Worm (Caenorhabditis elegans) whole organism, L1 larva: Measurements from ENCODE around the gene nas-22.

Experiments
- C34B4.2 ChIP-seq: sonication (generic microtip); optimal IDR thresholded peaks from 2 replicates; lab custom pipeline; 2017; ENCODE audit warnings: mild to moderate bottlenecking, missing genetic modification characterization, missing compliant biosample characterization
- ama-1 ChIP-seq: fragments of 150-350 bp; optimal IDR thresholded peaks from 2 replicates; lab custom pipeline; 2014
- blmp-1 ChIP-seq: fragments of 150-350 bp; optimal IDR thresholded peaks from 2 replicates; lab custom pipeline; 2014; ENCODE audit warnings: missing biosample characterization, missing genetic modification characterization
- ceh-82 ChIP-seq, 3 experiments: fragments of 150-350 bp in 1 of 3; sonication (generic microtip) in 2 of 3; optimal IDR thresholded peaks; 2 replicates each; lab custom pipeline; 2014 to 2017; ENCODE audit warnings: missing biosample characterization in 3 of 3, missing genetic modification characterization in 3 of 3
- dpl-1 ChIP-seq, 3 experiments: fragments of 150-350 bp in 2 of 3; sonication (generic microtip) in 1 of 3; optimal IDR thresholded peaks; 2 replicates each; lab custom pipeline; 2014 to 2017; ENCODE audit warnings: missing biosample characterization in 3 of 3, missing genetic modification characterization in 3 of 3, missing genetic modification reagents in 3 of 3
- elt-3 ChIP-seq, 6 experiments: fragments of 150-350 bp in 1 of 6; sonication (generic microtip); optimal IDR thresholded peaks; 2 replicates each; lab custom pipeline; 2017 to 2018; ENCODE audit warnings: missing biosample characterization in 6 of 6, missing genetic modification characterization in 6 of 6, inconsistent platforms in 1 of 6
- mef-2 ChIP-seq: fragments of 150-350 bp; optimal IDR thresholded peaks from 2 replicates; lab custom pipeline; 2014; ENCODE audit warnings: missing biosample characterization, missing genetic modification characterization
- nhr-90 ChIP-seq: sonication (generic microtip); optimal IDR thresholded peaks from 2 replicates; lab custom pipeline; 2016; ENCODE audit warnings: mild to moderate bottlenecking, missing genetic modification characterization, missing compliant biosample characterization; ENCODE audit not compliant: poor library complexity
- skn-1 ChIP-seq: fragments of 150-350 bp; optimal IDR thresholded peaks from 2 replicates; lab custom pipeline; 2014; ENCODE audit warnings: missing biosample characterization, missing genetic modification characterization
- snpc-4 ChIP-seq: fragments of 150-350 bp; optimal IDR thresholded peaks from 2 replicates; lab custom pipeline; 2014; ENCODE audit warnings: missing biosample characterization, missing genetic modification characterization
- sox-4 ChIP-seq: sonication (generic microtip); optimal IDR thresholded peaks from 2 replicates; lab custom pipeline; 2016; ENCODE audit warnings: missing genetic modification characterization, missing compliant biosample characterization
- ztf-11 ChIP-seq, 2 experiments: sonication (generic microtip); optimal IDR thresholded peaks; 2 replicates each; lab custom pipeline; 2016 to 2017; ENCODE audit warnings: missing genetic modification characterization in 2 of 2, missing biosample characterization in 1 of 2, missing compliant biosample characterization in 1 of 2

- no peak for TF ChIP-seq ama-1 (lab: Kevin White, UChicago)
- TF ChIP-seq sox-4 (tag; lab: Kevin White, UChicago), result no peak
- TF ChIP-seq ceh-82 (tag; optimal IDR thresholded peaks at IDR 0.05; lab: Kevin White, UChicago), result no peak
- no peak for TF ChIP-seq blmp-1 (tag; lab: Kevin White, UChicago)
- TF ChIP-seq mef-2 (tag; lab: Kevin White, UChicago), result no peak
- TF ChIP-seq dpl-1 (GFP tag; optimal IDR thresholded peaks at IDR 0.05; lab: Kevin White, UChicago), result no peak
- no peak for TF ChIP-seq C34B4.2 (tag; lab: Kevin White, UChicago)
- TF ChIP-seq ztf-11 (tag; optimal IDR thresholded peaks at IDR 0.05; lab: Kevin White, UChicago), result no peak
- no peak for TF ChIP-seq nhr-90
- no peak for TF ChIP-seq snpc-4
- TF ChIP-seq elt-3 (tag; optimal IDR thresholded peaks at IDR 0.05; lab: Kevin White, UChicago), result no peak
- TF ChIP-seq skn-1 (tag; lab: Kevin White, UChicago), result no peak
Measured at ce11 chrV:11484404-11484803, 9.9 kb downstream of the nas-22 start.
